Fruit fly (Drosophila melanogaster): ENCODE results near the gene CG12111.
A peak's percentile ranks its signal among the peaks of the same experiment; 100 is the strongest.

The CG12111 gene

dm6 chrX:8588607-8589171 is 17.9 kb upstream of the CG12111 start, which contains the start of gene CG12081 (continued):
- TF ChIP-seq lab (GFP tag; optimal IDR thresholded peaks at IDR 0.05) = no peak
- TF ChIP-seq Spps (tag; optimal IDR thresholded peaks at IDR 0.05) = no peak
- no peak for TF ChIP-seq dm (GFP tag; optimal IDR thresholded peaks at IDR 0.05)
- peak; percentile 37 for TF ChIP-seq CG14710 (tag; optimal IDR thresholded peaks at IDR 0.05)
- peak; percentile 75 for TF ChIP-seq CG17802 (tag; optimal IDR thresholded peaks at IDR 0.05)
- no peak for TF ChIP-seq ewg (GFP tag; optimal IDR thresholded peaks at IDR 0.05)
- TF ChIP-seq bbx (GFP tag; IDR thresholded peaks at IDR 0.05; ENCODE audit: partially characterized antibody) = peak; percentile 91
- TF ChIP-seq phol (tag; optimal IDR thresholded peaks at IDR 0.05) = peak; percentile 8
- TF ChIP-seq fru (optimal IDR thresholded peaks at IDR 0.05) = no peak
- 0 out of 3 replicates have a peak, but pooled peaks have one; percentile 40 for TF ChIP-seq ci (GFP tag; IDR thresholded peaks at IDR 0.05)
- no peak for TF ChIP-seq Mes4 (GFP tag; optimal IDR thresholded peaks at IDR 0.05)
- no peak for TF ChIP-seq gro (GFP tag; optimal IDR thresholded peaks at IDR 0.05)
- peak; percentile 87 for TF ChIP-seq CG34224 (GFP tag; IDR thresholded peaks at IDR 0.05; ENCODE audit: partially characterized antibody)
- peak; percentile 92 for TF ChIP-seq CG13287 (GFP tag; IDR thresholded peaks at IDR 0.05; ENCODE audit: partially characterized antibody)
- no peak for TF ChIP-seq kah (GFP tag; optimal IDR thresholded peaks at IDR 0.05)
- no peak for TF ChIP-seq CG2875 (GFP tag; optimal IDR thresholded peaks at IDR 0.05)
- TF ChIP-seq Optix (GFP tag; IDR thresholded peaks at IDR 0.05) = no peak
- peak; percentile 82 for TF ChIP-seq Sry-δ (GFP tag; optimal IDR thresholded peaks at IDR 0.05)
- TF ChIP-seq Dek (tag; optimal IDR thresholded peaks at IDR 0.05) = peak; percentile 7
- TF ChIP-seq fd102C (GFP tag; optimal IDR thresholded peaks at IDR 0.05) = no peak
- no peak for TF ChIP-seq Hr51 (GFP tag; optimal IDR thresholded peaks at IDR 0.05)
- TF ChIP-seq HLH4C (GFP tag; IDR thresholded peaks at IDR 0.05; ENCODE audit: partially characterized antibody) = peak; percentile 85
- TF ChIP-seq CG9817 (tag; optimal IDR thresholded peaks at IDR 0.05) = no peak
- TF ChIP-seq unpg (GFP tag; optimal IDR thresholded peaks at IDR 0.05) = no peak
- TF ChIP-seq CG4424 (GFP tag; optimal IDR thresholded peaks at IDR 0.05) = no peak
- peak; percentile 83 for TF ChIP-seq Med (GFP tag)
- no peak for TF ChIP-seq CG18764 (GFP tag; optimal IDR thresholded peaks at IDR 0.05)
- no peak for TF ChIP-seq dimm (GFP tag; IDR thresholded peaks at IDR 0.05)
- TF ChIP-seq Hmr (GFP tag; optimal IDR thresholded peaks at IDR 0.05) = peak; percentile 15
- TF ChIP-seq kay (GFP tag; optimal IDR thresholded peaks at IDR 0.05) = no peak
- no peak for TF ChIP-seq cas (GFP tag; IDR thresholded peaks at IDR 0.05)
- TF ChIP-seq pum (GFP tag; optimal IDR thresholded peaks at IDR 0.05) = no peak
- no peak for TF ChIP-seq salm (tag; optimal IDR thresholded peaks at IDR 0.05)
- no peak for TF ChIP-seq sima (GFP tag; optimal IDR thresholded peaks at IDR 0.05)
- TF ChIP-seq nom (GFP tag; optimal IDR thresholded peaks at IDR 0.05) = peak; percentile 17
- TF ChIP-seq CG1529 (GFP tag; optimal IDR thresholded peaks at IDR 0.05) = no peak
- TF ChIP-seq Oaz (GFP tag; IDR thresholded peaks at IDR 0.05) = no peak
- TF ChIP-seq oc (tag; optimal IDR thresholded peaks at IDR 0.05) = no peak
- TF ChIP-seq CG13296 (GFP tag; optimal IDR thresholded peaks at IDR 0.05) = no peak
- TF ChIP-seq ftz-f1 (GFP tag; optimal IDR thresholded peaks at IDR 0.05) = peak; percentile 94
- TF ChIP-seq CG13624 (GFP tag; optimal IDR thresholded peaks at IDR 0.05) = peak; percentile 23
- peak; percentile 43; the same call in 1 of the 3 replicates for TF ChIP-seq Dbx (GFP tag; IDR thresholded peaks at IDR 0.05)
- peak; percentile 83 for TF ChIP-seq unc-4 (GFP tag; IDR thresholded peaks at IDR 0.05; ENCODE audit: partially characterized antibody)
- TF ChIP-seq CG42726 (GFP tag; IDR thresholded peaks at IDR 0.05; ENCODE audit: partially characterized antibody) = peak; percentile 83
- no peak for TF ChIP-seq CG18599 (GFP tag; optimal IDR thresholded peaks at IDR 0.05)
- no peak for TF ChIP-seq CG8359 (GFP tag; optimal IDR thresholded peaks at IDR 0.05; ENCODE audit: borderline replicate concordance)
- peak; percentile 92 for TF ChIP-seq Opbp (GFP tag; IDR thresholded peaks at IDR 0.05; ENCODE audit: partially characterized antibody)
- peak; percentile 84 for TF ChIP-seq zen2 (GFP tag; IDR thresholded peaks at IDR 0.05; ENCODE audit: partially characterized antibody)
- peak; percentile 78 for TF ChIP-seq Sry-β (GFP tag; optimal IDR thresholded peaks at IDR 0.05)

All from whole organism, embryonic.